Worm (Caenorhabditis elegans) whole organism, L3 larva: ENCODE data around the gene enri-1.

Experiments used
- ZK546.5 ChIP-seq: sonication (generic microtip); optimal IDR thresholded peaks from 2 replicates; lab custom pipeline; 2017; ENCODE audit warnings: missing biosample characterization, missing genetic modification characterization
- fos-1 ChIP-seq: fragments of 150-350 bp; optimal IDR thresholded peaks from 2 replicates; lab custom pipeline; 2014; ENCODE audit warnings: missing biosample characterization, missing genetic modification characterization
- mml-1 ChIP-seq: fragments of 150-350 bp; sonication (generic microtip); optimal IDR thresholded peaks from 3 replicates; lab custom pipeline; 2014; ENCODE audit warnings: missing biosample characterization, missing genetic modification characterization
- nhr-67 ChIP-seq: fragments of 150-350 bp; optimal IDR thresholded peaks from 2 replicates; lab custom pipeline; 2014; ENCODE audit warnings: missing biosample characterization, missing genetic modification characterization
- snpc-4 ChIP-seq: fragments of 150-350 bp; optimal IDR thresholded peaks from 2 replicates; lab custom pipeline; 2014; ENCODE audit warnings: missing biosample characterization, missing genetic modification characterization
- tbx-2 ChIP-seq: sonication (generic microtip); optimal IDR thresholded peaks from 2 replicates; lab custom pipeline; 2016; ENCODE audit warnings: mild to moderate bottlenecking, missing genetic modification characterization, missing compliant biosample characterization

ce11 chrII:2380174-2380573 is 38.8 kb upstream of the enri-1 start, which contains the start of gene F16G10.7:
- TF ChIP-seq snpc-4 (tag; lab: Kevin White, UChicago) (no peak), mml-1 (tag; lab: Kevin White, UChicago) (no peak), nhr-67 (no peak), fos-1 (no peak), ZK546.5 (tag; lab: Kevin White, UChicago) (no peak), tbx-2 (no peak)
